Fruit fly (Drosophila melanogaster) Kc167 (cell line): ENCODE results near the gene Adk1.

Experiments
- Sin3A ChIP-seq: fragments of >200 bp; optimal IDR thresholded peaks from 2 replicates; lab custom pipeline; 2018; ENCODE audit warnings: missing external identifiers
- psq ChIP-seq: fragments of >200 bp; optimal IDR thresholded peaks from 2 replicates; lab custom pipeline; 2017; ENCODE audit warnings: missing external identifiers
- ttk ChIP-seq: sonication (Bioruptor generic); optimal IDR thresholded peaks from 2 replicates; lab custom pipeline; 2017; ENCODE audit warnings: missing external identifiers

DNA sequence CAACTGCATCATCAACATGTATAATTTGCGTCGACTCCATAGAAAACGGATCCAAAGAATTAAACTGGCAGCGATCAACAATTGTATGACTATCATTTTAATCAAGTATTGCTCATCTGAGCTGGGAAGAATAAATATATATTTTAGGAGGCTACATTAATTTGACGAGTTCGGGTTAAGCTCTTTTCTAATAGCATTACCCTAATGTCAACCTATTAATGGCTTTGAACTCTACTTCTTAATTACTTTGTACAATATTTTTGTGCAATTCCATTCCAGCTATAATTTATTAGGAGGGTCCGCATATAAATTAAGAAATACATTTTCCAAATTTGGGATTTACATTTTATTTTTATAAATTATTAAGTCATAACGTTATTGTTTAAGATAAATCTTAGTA is 39.1 kb downstream of the Adk1 start, which contains the start of gene Cyp313a2:
- TF ChIP-seq ttk (lab: Kevin White, UChicago) (no peak), Sin3A (lab: Kevin White, UChicago) (no peak), psq (lab: Kevin White, UChicago) (no peak)
